Fruit fly (Drosophila melanogaster): ENCODE measurements around the gene Syx17.

The Syx17 gene

DNA sequence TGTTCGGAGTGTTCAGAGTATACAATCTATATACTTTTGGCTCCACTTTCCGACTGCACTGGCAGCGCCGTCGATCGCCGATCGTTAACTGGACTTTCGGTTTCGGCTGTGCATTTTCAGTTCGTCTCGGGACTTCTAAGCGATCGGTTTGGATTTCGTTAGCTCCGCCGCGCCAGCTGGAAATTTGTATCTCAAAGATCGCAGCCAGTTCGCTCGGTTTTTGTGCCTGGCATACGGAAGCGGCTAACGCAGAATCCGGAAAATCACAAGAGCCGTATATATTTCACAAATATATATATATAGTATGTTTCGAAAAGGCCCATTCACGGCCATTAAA is 19.0 kb upstream of the Syx17 start, which contains the start of gene slow (continued):
- TF ChIP-seq fkh (GFP tag; optimal IDR thresholded peaks at IDR 0.05) (no peak), CG11902 (GFP tag; optimal IDR thresholded peaks at IDR 0.05) (no peak), Blimp-1 (GFP tag; optimal IDR thresholded peaks at IDR 0.05) (peak; percentile 94), CG32006 (GFP tag; optimal IDR thresholded peaks at IDR 0.05) (no peak), CG6854 (GFP tag; optimal IDR thresholded peaks at IDR 0.05) (peak; percentile 0), CG3919 (GFP tag; optimal IDR thresholded peaks at IDR 0.05) (peak; percentile 43), Met (GFP tag; optimal IDR thresholded peaks at IDR 0.05) (no peak), fd59A (GFP tag; optimal IDR thresholded peaks at IDR 0.05) (no peak), topi (GFP tag; optimal IDR thresholded peaks at IDR 0.05) (peak; percentile 20), pdm3 (GFP tag; optimal IDR thresholded peaks at IDR 0.05) (no peak), svp (GFP tag) (peak; percentile 50), Eip78C (GFP tag) (peak; percentile 11), CG3032 (tag; optimal IDR thresholded peaks at IDR 0.05) (no peak), CG4318 (GFP tag; optimal IDR thresholded peaks at IDR 0.05) (no peak), spab (GFP tag; optimal IDR thresholded peaks at IDR 0.05) (no peak), eg (GFP tag; IDR thresholded peaks at IDR 0.05) (no peak), CG6792 (GFP tag; optimal IDR thresholded peaks at IDR 0.05) (no peak), esn (GFP tag; optimal IDR thresholded peaks at IDR 0.05) (no peak), Lpt (GFP tag; optimal IDR thresholded peaks at IDR 0.05) (no peak), OdsH (GFP tag; optimal IDR thresholded peaks at IDR 0.05) (no peak), Sox14 (GFP tag; optimal IDR thresholded peaks at IDR 0.05) (no peak), net (GFP tag; optimal IDR thresholded peaks at IDR 0.05) (no peak), CG31627 (GFP tag; optimal IDR thresholded peaks at IDR 0.05) (no peak), Hr4 (GFP tag; optimal IDR thresholded peaks at IDR 0.05) (no peak)

DNA sequence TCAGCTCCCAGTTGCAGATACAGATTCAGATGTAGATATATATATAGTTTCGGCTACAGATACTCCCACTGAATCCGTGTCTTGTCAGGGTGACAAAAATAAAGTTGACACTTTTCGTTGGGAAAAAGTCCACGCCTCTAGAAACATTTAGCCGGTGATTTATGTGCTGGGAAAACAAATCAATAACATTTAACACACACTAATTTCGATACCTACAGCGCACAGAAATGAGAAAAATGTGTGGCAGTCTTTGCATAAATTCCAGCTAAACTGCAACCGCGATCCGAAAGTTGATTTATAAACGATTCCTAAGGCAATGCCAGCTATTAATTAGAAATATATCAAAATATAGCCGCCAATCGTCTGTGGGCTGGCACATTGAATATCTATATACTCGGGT is 15.1 kb upstream of the Syx17 start:
- TF ChIP-seq svp (GFP tag) (peak; percentile 45), CG4318 (GFP tag; optimal IDR thresholded peaks at IDR 0.05) (no peak), dac (GFP tag; optimal IDR thresholded peaks at IDR 0.05) (no peak)

dm6 chr3L:4389104-4389503 is 14.2 kb upstream of the Syx17 start:
- TF ChIP-seq CG1621 (tag; optimal IDR thresholded peaks at IDR 0.05) = no peak
- TF ChIP-seq ss (GFP tag; optimal IDR thresholded peaks at IDR 0.05) = no peak
- TF ChIP-seq Blimp-1 (GFP tag; optimal IDR thresholded peaks at IDR 0.05) = no peak
- TF ChIP-seq cyc (GFP tag; optimal IDR thresholded peaks at IDR 0.05) = peak; percentile 37
- no peak for TF ChIP-seq Sox14 (GFP tag; optimal IDR thresholded peaks at IDR 0.05)
- peak; percentile 62 for TF ChIP-seq Eip78C (GFP tag)
- peak; percentile 26 for TF ChIP-seq Sox102F (GFP tag; optimal IDR thresholded peaks at IDR 0.05)
- TF ChIP-seq CG11902 (GFP tag; optimal IDR thresholded peaks at IDR 0.05) = no peak
- TF ChIP-seq Ets21C (GFP tag; optimal IDR thresholded peaks at IDR 0.05) = no peak
- no peak for TF ChIP-seq OdsH (GFP tag; optimal IDR thresholded peaks at IDR 0.05)
- TF ChIP-seq Lpt (GFP tag; optimal IDR thresholded peaks at IDR 0.05) = no peak
- TF ChIP-seq CG9139 (GFP tag; optimal IDR thresholded peaks at IDR 0.05) = no peak
- no peak for TF ChIP-seq CG8319 (GFP tag; optimal IDR thresholded peaks at IDR 0.05)
- peak; percentile 47 for TF ChIP-seq CG31627 (GFP tag; optimal IDR thresholded peaks at IDR 0.05)
- TF ChIP-seq CG32006 (GFP tag; optimal IDR thresholded peaks at IDR 0.05) = no peak
- no peak for TF ChIP-seq Ets96B (tag; optimal IDR thresholded peaks at IDR 0.05)
- TF ChIP-seq CG6854 (GFP tag; optimal IDR thresholded peaks at IDR 0.05) = no peak
- TF ChIP-seq fkh (GFP tag; optimal IDR thresholded peaks at IDR 0.05) = no peak
- TF ChIP-seq CG3919 (GFP tag; optimal IDR thresholded peaks at IDR 0.05) = peak; percentile 39
- peak; percentile 72 for TF ChIP-seq svp (GFP tag)
- no peak for TF ChIP-seq salr (GFP tag; optimal IDR thresholded peaks at IDR 0.05)
- TF ChIP-seq Smox (GFP tag; optimal IDR thresholded peaks at IDR 0.05) = peak; percentile 30
- peak; percentile 42 for TF ChIP-seq Hr39 (GFP tag; optimal IDR thresholded peaks at IDR 0.05)
- no peak for TF ChIP-seq CG6808 (GFP tag; optimal IDR thresholded peaks at IDR 0.05)
- no peak for TF ChIP-seq pdm3 (GFP tag; optimal IDR thresholded peaks at IDR 0.05)
- 0 out of 3 replicates have a peak, but pooled peaks have one; percentile 8 for TF ChIP-seq eg (GFP tag; IDR thresholded peaks at IDR 0.05)
- peak; percentile 16 for TF ChIP-seq lz (GFP tag; optimal IDR thresholded peaks at IDR 0.05)
- no peak for TF ChIP-seq CG10631 (GFP tag; optimal IDR thresholded peaks at IDR 0.05)
- TF ChIP-seq CG6163 (GFP tag; IDR thresholded peaks at IDR 0.05) = no peak
- TF ChIP-seq CG7368 (GFP tag; optimal IDR thresholded peaks at IDR 0.05) = no peak
- no peak for TF ChIP-seq fd59A (GFP tag; optimal IDR thresholded peaks at IDR 0.05)
- TF ChIP-seq CG11294 (GFP tag; IDR thresholded peaks at IDR 0.05) = no peak
- TF ChIP-seq achi (GFP tag; optimal IDR thresholded peaks at IDR 0.05) = no peak
- TF ChIP-seq Hr38 (GFP tag; optimal IDR thresholded peaks at IDR 0.05) = no peak
- no peak for TF ChIP-seq CG10669 (GFP tag; optimal IDR thresholded peaks at IDR 0.05)
- TF ChIP-seq CG6276 (GFP tag; optimal IDR thresholded peaks at IDR 0.05) = no peak
- TF ChIP-seq Sox15 (GFP tag; optimal IDR thresholded peaks at IDR 0.05) = no peak
- TF ChIP-seq acj6 (GFP tag; optimal IDR thresholded peaks at IDR 0.05) = no peak

Data from whole organism, prepupa.